Fruit fly (Drosophila melanogaster) whole organism, embryonic: ENCODE measurements around the gene pHCl-1.

Source experiments
- CG7556 ChIP-seq: fragments of 200-800 bp; sonication (Bioruptor generic); optimal IDR thresholded peaks from 2 replicates; lab custom pipeline; 2017; ENCODE audit warnings: missing biosample characterization, mild to moderate bottlenecking, missing genetic modification characterization
- crp ChIP-seq, 2 experiments: fragments of 200-800 bp; sonication (Bioruptor generic); optimal IDR thresholded peaks; 2 replicates in 1 of 2; 3 replicates in 1 of 2; lab custom pipeline; 2017; ENCODE audit warnings: missing biosample characterization in 2 of 2, missing genetic modification characterization in 2 of 2, mild to moderate bottlenecking in 1 of 2, moderate library complexity in 1 of 2
- ken ChIP-seq: fragments of 200-800 bp; sonication (Bioruptor generic); IDR thresholded peaks from 3 replicates; pipeline ENCODE4 v1.3.6; 2022; ENCODE audit warnings: missing biosample characterization, missing genetic modification characterization
- pan ChIP-seq, 4 experiments: fragments of >200 bp in 3 of 4; fragments of 200-800 bp in 1 of 4; sonication (Bioruptor generic) in 1 of 4; optimal IDR thresholded peaks in 3 of 4; IDR thresholded peaks in 1 of 4; 2 replicates each; pipeline versions ENCODE4 v1.3.6 to Lab custom; 2017 to 2022; ENCODE audit warnings: missing biosample characterization in 2 of 4, missing genetic modification characterization in 2 of 4, mixed read lengths in 1 of 4
- tup ChIP-seq: fragments of 200-800 bp; sonication (Bioruptor generic); optimal IDR thresholded peaks from 2 replicates; lab custom pipeline; 2016; ENCODE audit warnings: missing biosample characterization, mild to moderate bottlenecking, missing genetic modification characterization, moderate library complexity

DNA sequence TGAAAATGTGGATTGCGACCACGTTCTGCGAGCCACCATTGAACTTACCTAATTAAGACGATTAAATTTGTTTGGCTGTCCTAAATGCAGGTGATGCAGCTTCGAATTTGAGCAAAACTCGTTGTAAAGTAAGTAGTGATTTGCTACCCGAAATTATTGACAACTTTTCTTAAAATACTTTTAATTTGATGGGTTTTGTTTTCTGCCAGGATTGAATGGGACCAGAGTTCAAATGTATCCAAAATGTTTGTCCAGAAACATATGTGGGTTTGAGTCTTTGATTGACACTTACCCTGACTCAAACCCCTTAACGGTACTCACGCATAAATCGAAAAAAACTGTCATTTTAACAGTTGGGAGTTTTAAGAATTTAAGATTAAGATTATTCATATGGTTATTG, 61.6 kb downstream of the pHCl-1 start, which contains the start of gene CG15715:
- TF ChIP-seq tup (GFP tag; lab: Kevin White, UChicago) (no peak), CG7556 (GFP tag; lab: Kevin White, UChicago) (no peak), crp (GFP tag; optimal IDR thresholded peaks at IDR 0.05; lab: Kevin White, UChicago) (peak in 1 of 2 experiments; percentile 82), ken (GFP tag; lab: Robert Waterston, UW) (no peak), pan (optimal IDR thresholded peaks at IDR 0.05; lab: Kevin White, UChicago) (no peak), pan (GFP tag; optimal IDR thresholded peaks at IDR 0.05 in 1 of 2, IDR thresholded peaks at IDR 0.05 in 1 of 2) (no peak)
